Worm (Caenorhabditis elegans) whole organism, young adult: ENCODE results near the gene glb-14.

ENCODE experiments used
- B0019.2 ChIP-seq: fragments of 200-800 bp; sonication (Bioruptor generic); conservative IDR thresholded peaks from 2 replicates; pipeline ENCODE4 v1.3.6; 2022; ENCODE audit warnings: missing genetic modification reagents, missing genetic modification characterization, missing compliant biosample characterization
- B0035.1 ChIP-seq: sonication (generic microtip); optimal IDR thresholded peaks from 2 replicates; lab custom pipeline; 2016; ENCODE audit warnings: missing genetic modification characterization, mild to moderate bottlenecking, missing compliant biosample characterization, missing genotype, missing genetic modification reagents
- F10E7.11 ChIP-seq: sonication (generic microtip); optimal IDR thresholded peaks from 2 replicates; lab custom pipeline; 2017; ENCODE audit warnings: mild to moderate bottlenecking, missing genetic modification characterization, moderate library complexity, missing compliant biosample characterization
- F55B11.4 ChIP-seq: sonication (generic microtip); optimal IDR thresholded peaks from 2 replicates; lab custom pipeline; 2016; ENCODE audit warnings: missing compliant biosample characterization, missing genetic modification characterization, borderline replicate concordance; ENCODE audit not compliant: insufficient read depth
- F57A8.1 ChIP-seq: fragments of 200-800 bp; sonication (Bioruptor generic); optimal IDR thresholded peaks from 2 replicates; lab custom pipeline; 2018; ENCODE audit warnings: mild to moderate bottlenecking, missing genetic modification characterization, moderate library complexity, missing compliant biosample characterization
- F57C9.4 ChIP-seq: sonication (generic microtip); optimal IDR thresholded peaks from 2 replicates; lab custom pipeline; 2017; ENCODE audit warnings: mild to moderate bottlenecking, missing genetic modification characterization, missing compliant biosample characterization
- K12H6.12 ChIP-seq: fragments of 200-800 bp; sonication (Bioruptor generic); optimal IDR thresholded peaks from 2 replicates; lab custom pipeline; 2018; ENCODE audit warnings: mild to moderate bottlenecking, missing genetic modification characterization, missing compliant biosample characterization
- Y56A3A.18 ChIP-seq: fragments of 200-800 bp; sonication (Bioruptor generic); IDR thresholded peaks from 2 replicates; pipeline ENCODE4 v1.3.6; 2022; ENCODE audit warnings: missing genetic modification reagents, missing genetic modification characterization, missing compliant biosample characterization
- ama-1 ChIP-seq, 3 experiments: fragments of 150-350 bp in 1 of 3; sonication (generic microtip) in 2 of 3; optimal IDR thresholded peaks; 2 replicates each; lab custom pipeline; 2014 to 2018; ENCODE audit warnings: missing biosample characterization in 2 of 3, missing genetic modification characterization in 2 of 3, missing genetic modification reagents in 2 of 3
- aptf-2 ChIP-seq: fragments of 200-800 bp; sonication (Bioruptor generic); conservative IDR thresholded peaks from 2 replicates; pipeline ENCODE4 v1.3.6; 2022; ENCODE audit warnings: missing genetic modification reagents, missing genetic modification characterization, missing compliant biosample characterization
- aptf-3 ChIP-seq: fragments of 200-800 bp; sonication (Bioruptor generic); IDR thresholded peaks from 2 replicates; pipeline ENCODE4 v1.3.6; 2022; ENCODE audit warnings: missing genetic modification characterization, missing compliant biosample characterization
- athp-1 ChIP-seq: sonication (generic microtip); optimal IDR thresholded peaks from 2 replicates; lab custom pipeline; 2017; ENCODE audit warnings: mild to moderate bottlenecking, missing genetic modification characterization, missing compliant biosample characterization
- attf-3 ChIP-seq: fragments of 200-800 bp; sonication (Bioruptor generic); conservative IDR thresholded peaks from 2 replicates; pipeline ENCODE4 v1.3.6; 2022; ENCODE audit warnings: missing genetic modification reagents, missing genetic modification characterization, missing compliant biosample characterization
- bed-2 ChIP-seq: fragments of 200-800 bp; sonication (Bioruptor generic); IDR thresholded peaks from 2 replicates; pipeline ENCODE4 v1.3.6; 2022; ENCODE audit warnings: missing genetic modification reagents, missing genetic modification characterization, missing compliant biosample characterization
- ccch-3 ChIP-seq: fragments of 200-800 bp; sonication (Bioruptor generic); optimal IDR thresholded peaks from 2 replicates; lab custom pipeline; 2018; ENCODE audit warnings: mild to moderate bottlenecking, missing genetic modification characterization, missing compliant biosample characterization
- cebp-1 ChIP-seq, 2 experiments: fragments of 200-800 bp in 1 of 2; sonication (Bioruptor generic) in 1 of 2; sonication (generic microtip) in 1 of 2; IDR thresholded peaks in 1 of 2; optimal IDR thresholded peaks in 1 of 2; 2 replicates each; pipeline versions ENCODE4 v1.3.6 to Lab custom; 2017 to 2022; ENCODE audit warnings: missing compliant biosample characterization in 2 of 2, missing genetic modification characterization in 2 of 2, mild to moderate bottlenecking in 1 of 2, missing genetic modification reagents in 1 of 2, moderate library complexity in 1 of 2
- ceh-27 ChIP-seq: fragments of 200-800 bp; sonication (Bioruptor generic); optimal IDR thresholded peaks from 2 replicates; lab custom pipeline; 2018; ENCODE audit warnings: mild to moderate bottlenecking, missing genetic modification characterization, moderate library complexity, missing compliant biosample characterization
- ceh-58 ChIP-seq: fragments of 200-800 bp; sonication (Bioruptor generic); IDR thresholded peaks from 2 replicates; pipeline ENCODE4 v1.3.6; 2022; ENCODE audit warnings: missing genetic modification characterization, missing compliant biosample characterization
- chd-7 ChIP-seq: sonication (generic microtip); optimal IDR thresholded peaks from 2 replicates; lab custom pipeline; 2016; ENCODE audit warnings: mild to moderate bottlenecking, missing genetic modification characterization, moderate library complexity, missing compliant biosample characterization
- egl-44 ChIP-seq: fragments of 200-800 bp; sonication (Bioruptor generic); IDR thresholded peaks from 2 replicates; pipeline ENCODE4 v1.3.6; 2022; ENCODE audit warnings: missing genetic modification reagents, missing genetic modification characterization, missing compliant biosample characterization
- fkh-3 ChIP-seq: sonication (generic microtip); optimal IDR thresholded peaks from 2 replicates; lab custom pipeline; 2016; ENCODE audit warnings: mild to moderate bottlenecking, missing genetic modification characterization, missing compliant biosample characterization
- gei-17 ChIP-seq: fragments of 200-800 bp; sonication (Bioruptor generic); optimal IDR thresholded peaks from 2 replicates; lab custom pipeline; 2018; ENCODE audit warnings: mild to moderate bottlenecking, missing genetic modification characterization, missing compliant biosample characterization
- hlh-26 ChIP-seq: fragments of 200-800 bp; sonication (Bioruptor generic); conservative IDR thresholded peaks from 2 replicates; pipeline ENCODE4 v1.3.6; 2022; ENCODE audit warnings: missing genetic modification reagents, missing genetic modification characterization, missing compliant biosample characterization
- hrde-1 ChIP-seq: sonication (generic microtip); optimal IDR thresholded peaks from 2 replicates; lab custom pipeline; 2016; ENCODE audit warnings: missing genetic modification characterization, mild to moderate bottlenecking, missing compliant biosample characterization, moderate library complexity, missing genotype, missing genetic modification reagents, borderline replicate concordance
- hsf-1 ChIP-seq: fragments of 200-800 bp; sonication (Bioruptor generic); IDR thresholded peaks from 2 replicates; pipeline ENCODE4 v1.3.6; 2022; ENCODE audit warnings: missing genetic modification reagents, missing genetic modification characterization, missing compliant biosample characterization
- lin-54 ChIP-seq: fragments of 200-800 bp; sonication (Bioruptor generic); optimal IDR thresholded peaks from 2 replicates; lab custom pipeline; 2018; ENCODE audit warnings: mild to moderate bottlenecking, missing genetic modification characterization, missing compliant biosample characterization
- lir-1 ChIP-seq: fragments of 200-800 bp; sonication (Bioruptor generic); conservative IDR thresholded peaks from 2 replicates; pipeline ENCODE4 v1.3.6; 2022; ENCODE audit warnings: missing genetic modification reagents, missing genetic modification characterization, missing compliant biosample characterization
- lsy-27 ChIP-seq: sonication (generic microtip); optimal IDR thresholded peaks from 2 replicates; lab custom pipeline; 2017; ENCODE audit warnings: missing genetic modification characterization, mild to moderate bottlenecking, missing compliant biosample characterization, antibody characterized with exemption, missing genotype, borderline replicate concordance; ENCODE audit not compliant: insufficient read depth
- madf-6 ChIP-seq: fragments of 200-800 bp; sonication (Bioruptor generic); IDR thresholded peaks from 2 replicates; pipeline ENCODE4 v1.3.6; 2022; ENCODE audit warnings: missing genetic modification reagents, missing genetic modification characterization, missing compliant biosample characterization
- mcd-1 ChIP-seq: fragments of 200-800 bp; sonication (Bioruptor generic); IDR thresholded peaks from 2 replicates; pipeline ENCODE4 v1.3.6; 2022; ENCODE audit warnings: missing genetic modification reagents, missing genetic modification characterization, missing compliant biosample characterization
- mxl-1 ChIP-seq: sonication (generic microtip); optimal IDR thresholded peaks from 2 replicates; lab custom pipeline; 2016; ENCODE audit warnings: missing genetic modification characterization, missing compliant biosample characterization
- nhr-179 ChIP-seq: sonication (generic microtip); optimal IDR thresholded peaks from 2 replicates; lab custom pipeline; 2016; ENCODE audit warnings: mild to moderate bottlenecking, missing genetic modification characterization, missing compliant biosample characterization
- nhr-27 ChIP-seq: fragments of 200-800 bp; sonication (Bioruptor generic); optimal IDR thresholded peaks from 2 replicates; lab custom pipeline; 2018; ENCODE audit warnings: mild to moderate bottlenecking, missing genetic modification characterization, moderate library complexity, missing compliant biosample characterization
- pbrm-1 ChIP-seq: fragments of 200-800 bp; sonication (Bioruptor generic); IDR thresholded peaks from 2 replicates; pipeline ENCODE4 v1.3.6; 2022; ENCODE audit warnings: missing genetic modification reagents, missing genetic modification characterization, missing compliant biosample characterization
- rcor-1 ChIP-seq: fragments of 200-800 bp; sonication (Bioruptor generic); IDR thresholded peaks from 2 replicates; pipeline ENCODE4 v1.3.6; 2022; ENCODE audit warnings: missing genetic modification reagents, missing genetic modification characterization, missing compliant biosample characterization
- sdz-38 ChIP-seq: sonication (generic microtip); optimal IDR thresholded peaks from 2 replicates; lab custom pipeline; 2016; ENCODE audit warnings: missing genotype, missing genetic modification characterization, missing compliant biosample characterization
- sea-2 ChIP-seq: fragments of 200-800 bp; sonication (Bioruptor generic); IDR thresholded peaks from 2 replicates; pipeline ENCODE4 v1.3.6; 2022; ENCODE audit warnings: missing genetic modification characterization, missing compliant biosample characterization
- snpc-4 ChIP-seq, 5 experiments: fragments of 150-350 bp in 1 of 5; sonication (generic microtip) in 4 of 5; optimal IDR thresholded peaks; 2 replicates each; lab custom pipeline; 2014 to 2018; ENCODE audit warnings: missing genetic modification characterization in 5 of 5, missing biosample characterization in 3 of 5, antibody characterized with exemption in 2 of 5, mild to moderate bottlenecking in 2 of 5, missing compliant biosample characterization in 2 of 5, missing genotype in 2 of 5, moderate library complexity in 2 of 5, missing genetic modification reagents in 1 of 5
- tbp1 ChIP-seq: fragments of 200-800 bp; sonication (Bioruptor generic); optimal IDR thresholded peaks from 2 replicates; lab custom pipeline; 2018; ENCODE audit warnings: mild to moderate bottlenecking, missing genetic modification characterization, missing compliant biosample characterization
- tlf-1 ChIP-seq: fragments of 200-800 bp; sonication (Bioruptor generic); optimal IDR thresholded peaks from 2 replicates; lab custom pipeline; 2018; ENCODE audit warnings: mild to moderate bottlenecking, missing genetic modification characterization, missing compliant biosample characterization
- unc-62 ChIP-seq: fragments of 150-350 bp; optimal IDR thresholded peaks from 2 replicates; lab custom pipeline; 2014; ENCODE audit warnings: missing biosample characterization, missing genetic modification reagents, missing genetic modification characterization
- xnd-1 ChIP-seq: sonication (generic microtip); optimal IDR thresholded peaks from 2 replicates; lab custom pipeline; 2016; ENCODE audit warnings: missing genotype, missing genetic modification reagents, missing genetic modification characterization, missing compliant biosample characterization
- zim-3 ChIP-seq: sonication (generic microtip); optimal IDR thresholded peaks from 2 replicates; lab custom pipeline; 2017; ENCODE audit warnings: mild to moderate bottlenecking, missing genetic modification characterization, moderate library complexity, missing compliant biosample characterization
- ztf-18 ChIP-seq: sonication (generic microtip); optimal IDR thresholded peaks from 2 replicates; lab custom pipeline; 2016; ENCODE audit warnings: missing genotype, mild to moderate bottlenecking, missing genetic modification characterization, missing compliant biosample characterization
- ztf-22 ChIP-seq: fragments of 200-800 bp; sonication (Bioruptor generic); optimal IDR thresholded peaks from 2 replicates; lab custom pipeline; 2018; ENCODE audit warnings: mild to moderate bottlenecking, missing genetic modification characterization, moderate library complexity, missing compliant biosample characterization
- ztf-26 ChIP-seq: sonication (generic microtip); optimal IDR thresholded peaks from 2 replicates; lab custom pipeline; 2017; ENCODE audit warnings: missing genetic modification characterization, missing compliant biosample characterization
- ztf-6 ChIP-seq: fragments of 200-800 bp; sonication (Bioruptor generic); IDR thresholded peaks from 2 replicates; pipeline ENCODE4 v1.3.6; 2022; ENCODE audit warnings: missing genetic modification reagents, missing genetic modification characterization, missing compliant biosample characterization

The glb-14 gene

ce11 chrV:15547727-15548126 is 2.9 kb upstream of the glb-14 start:
- TF ChIP-seq zim-3 (peak; percentile 13), attf-3 (GFP tag; lab: Robert Waterston, UW) (no peak), lsy-27 (no peak), F10E7.11 (no peak), fkh-3 (tag; lab: Kevin White, UChicago) (peak; percentile 73), Y56A3A.18 (0 out of 2 replicates have a peak, but pooled peaks have one; percentile 59), tbp1 (GFP tag; lab: Kevin White, UChicago) (peak; percentile 95), F55B11.4 (tag; lab: Kevin White, UChicago) (no peak), egl-44 (GFP tag; lab: Robert Waterston, UW) (0 out of 2 replicates have a peak, but pooled peaks have one; percentile 40), cebp-1 (GFP tag; IDR thresholded peaks at IDR 0.05; lab: Robert Waterston, UW) (no peak), cebp-1 (tag; optimal IDR thresholded peaks at IDR 0.05; lab: Kevin White, UChicago) (peak; percentile 33), gei-17 (GFP tag; lab: Kevin White, UChicago) (no peak), hrde-1 (no peak), unc-62 (GFP tag; lab: Kevin White, UChicago) (no peak), mcd-1 (0 out of 2 replicates have a peak, but pooled peaks have one; percentile 14), rcor-1 (GFP tag; lab: Robert Waterston, UW) (peak; percentile 54; the same call in 1 of the 2 replicates), sea-2 (GFP tag; lab: Robert Waterston, UW) (no peak), nhr-179 (tag; lab: Kevin White, UChicago) (peak; percentile 49), xnd-1 (tag; lab: Kevin White, UChicago) (no peak), aptf-3 (GFP tag; lab: Robert Waterston, UW) (no peak), sdz-38 (tag; lab: Kevin White, UChicago) (no peak), aptf-2 (no peak), ccch-3 (GFP tag; lab: Kevin White, UChicago) (no peak), K12H6.12 (tag; lab: Kevin White, UChicago) (no peak), lir-1 (no peak), pbrm-1 (0 out of 2 replicates have a peak, but pooled peaks have one; percentile 56), ama-1 (optimal IDR thresholded peaks at IDR 0.05; lab: Kevin White, UChicago) (no peak), ama-1 (GFP tag; optimal IDR thresholded peaks at IDR 0.05; lab: Kevin White, UChicago) (peak in 1 of 2 experiments; percentile 43), madf-6 (GFP tag; lab: Robert Waterston, UW) (peak; percentile 64), snpc-4 (GFP tag; optimal IDR thresholded peaks at IDR 0.05; lab: Kevin White, UChicago) (peak; percentile 50), snpc-4 (tag; optimal IDR thresholded peaks at IDR 0.05; lab: Kevin White, UChicago) (peak in 1 of 4 experiments; percentile 43), ztf-6 (GFP tag; lab: Robert Waterston, UW) (no peak), bed-2 (GFP tag; lab: Robert Waterston, UW) (no peak), ztf-22 (no peak), F57C9.4 (tag; lab: Kevin White, UChicago) (no peak), nhr-27 (tag; lab: Kevin White, UChicago) (no peak), B0019.2 (GFP tag; lab: Robert Waterston, UW) (no peak), mxl-1 (tag; lab: Kevin White, UChicago) (peak; percentile 22), ztf-26 (tag; lab: Kevin White, UChicago) (peak; percentile 23), chd-7 (tag; lab: Kevin White, UChicago) (peak; percentile 58), ceh-58 (no peak), tlf-1 (GFP tag; lab: Kevin White, UChicago) (no peak), athp-1 (tag; lab: Kevin White, UChicago) (peak; percentile 12), B0035.1 (tag; lab: Kevin White, UChicago) (no peak), F57A8.1 (no peak), lin-54 (GFP tag; lab: Kevin White, UChicago) (peak; percentile 7), hsf-1 (GFP tag; lab: Robert Waterston, UW) (peak; percentile 51; the same call in 1 of the 2 replicates), ztf-18 (peak; percentile 61), hlh-26 (no peak), ceh-27 (GFP tag; lab: Kevin White, UChicago) (peak; percentile 15)
